Worm (Caenorhabditis elegans): ENCODE results near the gene wdr-60.

DNA sequence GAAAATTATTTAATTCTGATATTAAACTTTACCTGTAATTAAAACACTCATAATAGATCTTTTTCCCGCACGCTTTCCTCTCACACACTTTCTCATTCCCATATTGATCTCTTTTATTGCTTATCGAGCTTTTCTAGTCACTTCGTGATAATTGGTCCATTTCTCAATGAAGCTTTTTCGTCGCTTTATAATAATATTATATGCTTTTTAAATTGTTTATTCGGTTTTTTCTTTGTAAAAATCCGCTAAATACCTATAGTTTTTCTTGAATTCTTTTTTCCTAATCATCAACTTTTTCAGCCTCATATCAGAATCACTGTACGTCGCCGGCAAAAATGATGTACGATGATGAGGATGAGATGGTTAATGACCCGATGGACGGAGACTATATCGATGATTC lies 47.7 kb upstream of the wdr-60 start, which contains the start of gene rpb-2:
- TF ChIP-seq hlh-4 (tag; optimal IDR thresholded peaks at IDR 0.05) = no peak
- no peak for TF ChIP-seq ama-1 (optimal IDR thresholded peaks at IDR 0.05)
- no peak for TF ChIP-seq mep-1 (tag; optimal IDR thresholded peaks at IDR 0.05)
- no peak for TF ChIP-seq ztf-11 (tag; optimal IDR thresholded peaks at IDR 0.05)
